Fruit fly (Drosophila melanogaster) S2 (cell line): ENCODE results near the gene CG6179.

Experiments
- CG8478 ChIP-seq: fragments of >200 bp; optimal IDR thresholded peaks from 2 replicates; lab custom pipeline; 2018
- CTCF ChIP-seq, 2 experiments: fragments of >200 bp; optimal IDR thresholded peaks; 2 replicates each; lab custom pipeline; 2018

dm6 chrX:18385801-18386200, 5.9 kb downstream of the CG6179 start:
- TF ChIP-seq CG8478 (lab: Kevin White, UChicago) (no peak), CTCF (optimal IDR thresholded peaks at IDR 0.05; lab: Kevin White, UChicago) (no peak)
